1 fruit fly cellular context compared by ENCODE assay signal in the genomic region with DNA sequence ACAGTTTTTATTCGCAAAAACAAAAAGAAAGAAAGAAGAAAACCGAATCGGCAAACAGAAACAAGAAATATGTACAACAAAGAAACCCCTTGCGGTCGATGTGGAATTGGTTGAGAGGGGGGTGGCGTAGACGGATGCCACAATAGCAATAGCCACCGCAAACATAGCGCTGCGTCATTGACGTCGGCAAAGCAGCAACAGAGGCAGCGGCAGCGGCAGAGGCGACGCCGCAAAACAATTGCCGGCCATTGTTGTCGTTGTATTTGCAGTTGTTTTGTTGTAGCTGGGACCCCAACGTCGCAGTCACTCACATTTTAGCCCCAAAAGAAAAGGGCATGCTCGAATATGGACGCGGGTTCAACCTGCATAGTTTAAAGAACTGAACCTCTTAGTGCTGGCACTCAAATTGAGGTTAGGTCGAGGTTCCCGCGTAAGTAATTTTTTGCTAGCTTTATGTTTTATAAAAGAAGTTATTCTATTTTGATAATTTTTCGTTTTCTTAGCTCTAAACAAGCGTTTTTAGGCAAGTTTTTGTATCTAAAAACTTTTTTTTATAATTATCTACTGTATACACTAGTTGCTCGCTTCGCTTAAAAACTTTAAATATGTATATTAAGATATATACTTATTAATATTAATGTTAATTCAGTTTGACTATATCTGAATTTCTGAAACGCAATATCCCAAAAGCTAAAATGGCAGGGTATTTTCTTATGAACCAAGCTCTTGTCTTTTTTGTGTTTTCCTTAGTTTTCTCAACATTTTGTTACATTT.
TF ChIP-seq lines count a peak whose summit lies in the region.

No protein-coding gene starts in this region.

TF ChIP-seq in whole organism, embryonic, 481 proteins besides CTCF, POLR2A, EP300 and RAD21 (continued from another document):
- TF ChIP-seq C15 (GFP tag; IDR thresholded peaks at IDR 0.05; lab: Robert Waterston, UW) = 0 out of 3 replicates have a peak, but pooled peaks have one; percentile 56
- peak; percentile 89 for TF ChIP-seq CG2678 (tag; optimal IDR thresholded peaks at IDR 0.05; lab: Kevin White, UChicago)
- peak; percentile 45 for TF ChIP-seq Atf-2 (GFP tag; optimal IDR thresholded peaks at IDR 0.05; lab: Kevin White, UChicago)
- TF ChIP-seq CG2199 (GFP tag; IDR thresholded peaks at IDR 0.05; lab: Robert Waterston, UW) = peak; percentile 21; the same call in 1 of the 3 replicates
- TF ChIP-seq CG3407 (GFP tag; optimal IDR thresholded peaks at IDR 0.05; lab: Kevin White, UChicago) = no peak
- TF ChIP-seq CG9609 (GFP tag; optimal IDR thresholded peaks at IDR 0.05; lab: Kevin White, UChicago) = peak; percentile 71
- TF ChIP-seq CG4360 (GFP tag; IDR thresholded peaks at IDR 0.05; lab: Robert Waterston, UW) = peak; percentile 76
- peak; percentile 72 for TF ChIP-seq dmrt99B (tag; optimal IDR thresholded peaks at IDR 0.05; lab: Kevin White, UChicago)
- TF ChIP-seq CG6683 (GFP tag; optimal IDR thresholded peaks at IDR 0.05; lab: Kevin White, UChicago) = no peak
- no peak for TF ChIP-seq CG4328 (GFP tag; optimal IDR thresholded peaks at IDR 0.05; lab: Kevin White, UChicago)
- TF ChIP-seq zen (tag; optimal IDR thresholded peaks at IDR 0.05; lab: Kevin White, UChicago) = peak; percentile 13
- no peak for TF ChIP-seq D (optimal IDR thresholded peaks at IDR 0.05; lab: Kevin White, UChicago)
- peak; percentile 47 for TF ChIP-seq D (GFP tag; optimal IDR thresholded peaks at IDR 0.05; lab: Kevin White, UChicago)
- TF ChIP-seq toy (GFP tag; IDR thresholded peaks at IDR 0.05; lab: Robert Waterston, UW) = no peak
- TF ChIP-seq Elba2 (GFP tag; optimal IDR thresholded peaks at IDR 0.05; lab: Kevin White, UChicago) = no peak
- TF ChIP-seq org-1 (GFP tag; optimal IDR thresholded peaks at IDR 0.05; lab: Kevin White, UChicago) = peak; percentile 55
- TF ChIP-seq CG6854 (GFP tag; optimal IDR thresholded peaks at IDR 0.05; lab: Kevin White, UChicago) = peak; percentile 63
- peak; percentile 69; the same call in 1 of the 2 replicates for TF ChIP-seq ttk (GFP tag; IDR thresholded peaks at IDR 0.05; lab: Robert Waterston, UW)
- peak; percentile 68 for TF ChIP-seq Hsf (GFP tag; optimal IDR thresholded peaks at IDR 0.05; lab: Kevin White, UChicago)
- TF ChIP-seq chif (GFP tag; optimal IDR thresholded peaks at IDR 0.05; lab: Kevin White, UChicago) = peak; percentile 32 to 40
- no peak for TF ChIP-seq YL-1 (GFP tag; optimal IDR thresholded peaks at IDR 0.05; lab: Kevin White, UChicago)
